Comparison of ENCODE assay signal across 1 fruit fly cellular context in the genomic region with DNA sequence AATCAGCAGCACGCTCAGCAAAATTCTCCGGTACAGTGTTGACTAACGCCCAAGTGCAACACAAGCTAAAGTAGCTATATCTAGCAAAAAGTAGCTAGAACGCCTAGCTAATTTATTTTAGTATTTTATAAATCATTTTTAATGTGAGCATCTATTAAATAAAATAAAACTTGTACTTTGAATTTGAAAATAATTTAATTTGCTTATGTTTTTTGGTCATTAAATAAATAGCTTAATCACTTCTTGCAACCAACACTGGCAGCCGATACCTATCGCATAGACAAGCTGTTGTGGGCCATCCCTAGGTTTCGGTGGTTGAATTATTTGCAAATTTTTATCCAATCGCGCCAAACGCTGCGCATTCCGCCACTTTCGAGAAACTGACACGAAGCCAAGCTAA.
A peak's percentile ranks its signal among the peaks of the same experiment; 100 is the strongest.
TF ChIP-seq lines count a peak whose summit lies in the region.

Gene Polr2J (minus strand): TSS at position 49 of the 400 bp plus-strand sequence.
Gene CG15141 (plus strand): TSS at position 284 of the 400 bp plus-strand sequence.

TF ChIP-seq in whole organism, embryonic, 481 proteins besides CTCF, POLR2A, EP300 and RAD21 (continued from another document and continues in another):
- TF ChIP-seq CG5245 (GFP tag; optimal IDR thresholded peaks at IDR 0.05; lab: Kevin White, UChicago) = peak; percentile 45
- peak; percentile 95 for TF ChIP-seq CG9932 (GFP tag; IDR thresholded peaks at IDR 0.05; lab: Robert Waterston, UW)
- TF ChIP-seq CG12299 (tag; optimal IDR thresholded peaks at IDR 0.05; lab: Kevin White, UChicago) = peak; percentile 75
- peak; percentile 93 for TF ChIP-seq CG14710 (tag; optimal IDR thresholded peaks at IDR 0.05; lab: Kevin White, UChicago)
- no peak for TF ChIP-seq nau (GFP tag; optimal IDR thresholded peaks at IDR 0.05; lab: Kevin White, UChicago)
- no peak for TF ChIP-seq mld (GFP tag; IDR thresholded peaks at IDR 0.05; lab: Robert Waterston, UW; ENCODE audit: partially characterized antibody)
- TF ChIP-seq CG10979 (tag; optimal IDR thresholded peaks at IDR 0.05; lab: Kevin White, UChicago) = peak; percentile 83
- TF ChIP-seq CG8944 (GFP tag; optimal IDR thresholded peaks at IDR 0.05; lab: Kevin White, UChicago) = no peak
- peak; percentile 80 for TF ChIP-seq ara (GFP tag; IDR thresholded peaks at IDR 0.05; lab: Robert Waterston, UW)
- peak; percentile 72; the same call in 2 of the 3 replicates for TF ChIP-seq B-H1 (GFP tag; IDR thresholded peaks at IDR 0.05; lab: Robert Waterston, UW)
- TF ChIP-seq Mad (GFP tag; optimal IDR thresholded peaks at IDR 0.05; lab: Kevin White, UChicago) = peak; percentile 89
- no peak for TF ChIP-seq cg (GFP tag; optimal IDR thresholded peaks at IDR 0.05; lab: Kevin White, UChicago)
- TF ChIP-seq grn (GFP tag; optimal IDR thresholded peaks at IDR 0.05; lab: Kevin White, UChicago) = no peak
- no peak for TF ChIP-seq CG15269 (tag; optimal IDR thresholded peaks at IDR 0.05; lab: Kevin White, UChicago)
- no peak for TF ChIP-seq abd-A (tag; optimal IDR thresholded peaks at IDR 0.05; lab: Kevin White, UChicago)
- TF ChIP-seq CG9797 (GFP tag; optimal IDR thresholded peaks at IDR 0.05; lab: Kevin White, UChicago) = peak; percentile 60
- TF ChIP-seq CG42726 (GFP tag; IDR thresholded peaks at IDR 0.05; lab: Robert Waterston, UW; ENCODE audit: partially characterized antibody) = 0 out of 2 replicates have a peak, but pooled peaks have one; percentile 38
- peak; percentile 41 for TF ChIP-seq CG7987 (GFP tag; optimal IDR thresholded peaks at IDR 0.05; lab: Kevin White, UChicago)
- peak; percentile 71; the same call in 2 of the 3 replicates for TF ChIP-seq CG6175 (GFP tag; IDR thresholded peaks at IDR 0.05; lab: Robert Waterston, UW)
- TF ChIP-seq da (GFP tag; optimal IDR thresholded peaks at IDR 0.05; lab: Kevin White, UChicago) = peak; percentile 52
- peak; percentile 64; the same call in 1 of the 2 replicates for TF ChIP-seq Rx (GFP tag; IDR thresholded peaks at IDR 0.05; lab: Robert Waterston, UW)
- TF ChIP-seq TFAM (GFP tag; optimal IDR thresholded peaks at IDR 0.05; lab: Kevin White, UChicago) = peak; percentile 14
- peak; percentile 94 for TF ChIP-seq CG2120 (GFP tag; optimal IDR thresholded peaks at IDR 0.05; lab: Kevin White, UChicago)
- TF ChIP-seq sob (GFP tag; IDR thresholded peaks at IDR 0.05; lab: Robert Waterston, UW) = peak; percentile 93
- peak; percentile 46 for TF ChIP-seq CG1792 (GFP tag; optimal IDR thresholded peaks at IDR 0.05; lab: Kevin White, UChicago)
- peak; percentile 76 for TF ChIP-seq CG11723 (GFP tag; optimal IDR thresholded peaks at IDR 0.05; lab: Kevin White, UChicago)
- TF ChIP-seq NK7.1 (GFP tag; optimal IDR thresholded peaks at IDR 0.05; lab: Kevin White, UChicago) = peak; percentile 13
- no peak for TF ChIP-seq br (optimal IDR thresholded peaks at IDR 0.05; lab: Kevin White, UChicago)
- TF ChIP-seq pum (GFP tag; optimal IDR thresholded peaks at IDR 0.05; lab: Kevin White, UChicago) = peak; percentile 79
- no peak for TF ChIP-seq sd (tag; optimal IDR thresholded peaks at IDR 0.05; lab: Kevin White, UChicago)
- no peak for TF ChIP-seq chinmo (GFP tag; IDR thresholded peaks at IDR 0.05; lab: Robert Waterston, UW; ENCODE audit: partially characterized antibody)
- peak; percentile 23 for TF ChIP-seq gro (GFP tag; optimal IDR thresholded peaks at IDR 0.05; lab: Kevin White, UChicago)
- peak; percentile 84 for TF ChIP-seq cato (GFP tag; optimal IDR thresholded peaks at IDR 0.05; lab: Kevin White, UChicago; ENCODE audit: borderline replicate concordance)
- peak; percentile 76 for TF ChIP-seq Bdp1 (GFP tag; optimal IDR thresholded peaks at IDR 0.05; lab: Kevin White, UChicago)
- no peak for TF ChIP-seq dan (GFP tag; IDR thresholded peaks at IDR 0.05; lab: Robert Waterston, UW)
- TF ChIP-seq Optix (GFP tag; IDR thresholded peaks at IDR 0.05; lab: Robert Waterston, UW) = peak; percentile 73; the same call in 1 of the 3 replicates
- peak; percentile 43; the same call in 1 of the 2 replicates for TF ChIP-seq ato (GFP tag; IDR thresholded peaks at IDR 0.05; lab: Robert Waterston, UW; ENCODE audit: partially characterized antibody)
- peak; percentile 24 for TF ChIP-seq Hmx (GFP tag; optimal IDR thresholded peaks at IDR 0.05; lab: Kevin White, UChicago)
- peak; percentile 89 for TF ChIP-seq Ssrp (tag; optimal IDR thresholded peaks at IDR 0.05; lab: Kevin White, UChicago)
- TF ChIP-seq CG10321 (GFP tag; IDR thresholded peaks at IDR 0.05; lab: Robert Waterston, UW) = 0 out of 2 replicates have a peak, but pooled peaks have one; percentile 35
- TF ChIP-seq ci (GFP tag; IDR thresholded peaks at IDR 0.05; lab: Robert Waterston, UW) = peak; percentile 68; the same call in 2 of the 3 replicates
- TF ChIP-seq H2.0 (GFP tag; IDR thresholded peaks at IDR 0.05; lab: Robert Waterston, UW) = peak; percentile 79
- TF ChIP-seq CG8359 (GFP tag; optimal IDR thresholded peaks at IDR 0.05; lab: Kevin White, UChicago; ENCODE audit: borderline replicate concordance) = peak; percentile 57
- no peak for TF ChIP-seq pros (GFP tag; optimal IDR thresholded peaks at IDR 0.05; lab: Kevin White, UChicago)
- TF ChIP-seq ATbp (GFP tag; optimal IDR thresholded peaks at IDR 0.05; lab: Kevin White, UChicago) = peak; percentile 48
- TF ChIP-seq ewg (GFP tag; optimal IDR thresholded peaks at IDR 0.05; lab: Kevin White, UChicago) = peak; percentile 82
- peak; percentile 93 for TF ChIP-seq CG13287 (GFP tag; IDR thresholded peaks at IDR 0.05; lab: Robert Waterston, UW; ENCODE audit: partially characterized antibody)
- peak; percentile 75 for TF ChIP-seq hbn (GFP tag; IDR thresholded peaks at IDR 0.05; lab: Robert Waterston, UW; ENCODE audit: partially characterized antibody)
- no peak for TF ChIP-seq Jarid2 (GFP tag; optimal IDR thresholded peaks at IDR 0.05; lab: Kevin White, UChicago)
- peak; percentile 69 for TF ChIP-seq Usf (GFP tag; optimal IDR thresholded peaks at IDR 0.05; lab: Kevin White, UChicago)
- peak; percentile 37; the same call in 1 of the 2 replicates for TF ChIP-seq Awh (GFP tag; IDR thresholded peaks at IDR 0.05; lab: Robert Waterston, UW)
- peak; percentile 41 for TF ChIP-seq CG9876 (GFP tag; optimal IDR thresholded peaks at IDR 0.05; lab: Kevin White, UChicago)
- peak; percentile 79; the same call in 1 of the 2 replicates for TF ChIP-seq danr (GFP tag; IDR thresholded peaks at IDR 0.05; lab: Robert Waterston, UW)
- TF ChIP-seq tap (tag; optimal IDR thresholded peaks at IDR 0.05; lab: Kevin White, UChicago) = no peak
- TF ChIP-seq Dp (GFP tag; optimal IDR thresholded peaks at IDR 0.05; lab: Kevin White, UChicago) = peak; percentile 45
- peak; percentile 44 for TF ChIP-seq Asciz (GFP tag; optimal IDR thresholded peaks at IDR 0.05; lab: Kevin White, UChicago)
- no peak; the same call in 1 of the 2 replicates for TF ChIP-seq Nf-YA (GFP tag; IDR thresholded peaks at IDR 0.05; lab: Robert Waterston, UW)
- TF ChIP-seq Atf-2 (GFP tag; optimal IDR thresholded peaks at IDR 0.05; lab: Kevin White, UChicago) = peak; percentile 55
- TF ChIP-seq CG9727 (GFP tag; optimal IDR thresholded peaks at IDR 0.05; lab: Kevin White, UChicago) = peak; percentile 90
- peak; percentile 72 for TF ChIP-seq HHEX (GFP tag; optimal IDR thresholded peaks at IDR 0.05; lab: Kevin White, UChicago)
- TF ChIP-seq knrl (GFP tag; IDR thresholded peaks at IDR 0.05; lab: Robert Waterston, UW; ENCODE audit: partially characterized antibody) = peak; percentile 92
- peak; percentile 45 for TF ChIP-seq Myb (GFP tag; optimal IDR thresholded peaks at IDR 0.05; lab: Kevin White, UChicago)
- TF ChIP-seq CG3407 (GFP tag; optimal IDR thresholded peaks at IDR 0.05; lab: Kevin White, UChicago) = peak; percentile 68
- TF ChIP-seq wek (GFP tag; optimal IDR thresholded peaks at IDR 0.05; lab: Kevin White, UChicago) = no peak
- TF ChIP-seq CG16779 (GFP tag; IDR thresholded peaks at IDR 0.05; lab: Robert Waterston, UW) = peak; percentile 27; the same call in 1 of the 2 replicates
- no peak for TF ChIP-seq Stat92E (GFP tag; optimal IDR thresholded peaks at IDR 0.05; lab: Kevin White, UChicago)
- no peak for TF ChIP-seq pita (GFP tag; optimal IDR thresholded peaks at IDR 0.05; lab: Kevin White, UChicago)
- no peak for TF ChIP-seq D (optimal IDR thresholded peaks at IDR 0.05; lab: Kevin White, UChicago)
- TF ChIP-seq D (GFP tag; optimal IDR thresholded peaks at IDR 0.05; lab: Kevin White, UChicago) = peak; percentile 71
- no peak for TF ChIP-seq CG12071 (GFP tag; optimal IDR thresholded peaks at IDR 0.05; lab: Kevin White, UChicago)
- peak; percentile 56; the same call in 1 of the 2 replicates for TF ChIP-seq sens-2 (GFP tag; IDR thresholded peaks at IDR 0.05; lab: Robert Waterston, UW)
- no peak for TF ChIP-seq CG11504 (tag; optimal IDR thresholded peaks at IDR 0.05; lab: Kevin White, UChicago)
- peak; percentile 91 for TF ChIP-seq CG9817 (tag; optimal IDR thresholded peaks at IDR 0.05; lab: Kevin White, UChicago)
- peak; percentile 60 for TF ChIP-seq Drgx (GFP tag; IDR thresholded peaks at IDR 0.05; lab: Robert Waterston, UW)
- peak; percentile 55 for TF ChIP-seq CG15011 (GFP tag; optimal IDR thresholded peaks at IDR 0.05; lab: Kevin White, UChicago)
- TF ChIP-seq CG4282 (GFP tag; optimal IDR thresholded peaks at IDR 0.05; lab: Kevin White, UChicago) = no peak
- peak; percentile 62 for TF ChIP-seq CG9609 (GFP tag; optimal IDR thresholded peaks at IDR 0.05; lab: Kevin White, UChicago)
- TF ChIP-seq ftz-f1 (GFP tag; optimal IDR thresholded peaks at IDR 0.05; lab: Kevin White, UChicago) = no peak
- peak; percentile 90 for TF ChIP-seq Chrac-16 (GFP tag; optimal IDR thresholded peaks at IDR 0.05; lab: Kevin White, UChicago)
- TF ChIP-seq CG8089 (GFP tag; optimal IDR thresholded peaks at IDR 0.05; lab: Kevin White, UChicago) = peak; percentile 56
- peak; percentile 73 for TF ChIP-seq CG13296 (GFP tag; optimal IDR thresholded peaks at IDR 0.05; lab: Kevin White, UChicago)
- TF ChIP-seq CG7556 (GFP tag; optimal IDR thresholded peaks at IDR 0.05; lab: Kevin White, UChicago) = no peak
- TF ChIP-seq Atf6 (GFP tag; IDR thresholded peaks at IDR 0.05; lab: Robert Waterston, UW) = peak; percentile 88
- TF ChIP-seq Hey (tag; optimal IDR thresholded peaks at IDR 0.05; lab: Kevin White, UChicago) = no peak
- no peak for TF ChIP-seq CG6683 (GFP tag; optimal IDR thresholded peaks at IDR 0.05; lab: Kevin White, UChicago)
- TF ChIP-seq lov (optimal IDR thresholded peaks at IDR 0.05; lab: Kevin White, UChicago) = no peak
- 0 out of 3 replicates have a peak, but pooled peaks have one; percentile 63 for TF ChIP-seq lov (GFP tag; IDR thresholded peaks at IDR 0.05; lab: Robert Waterston, UW)
- peak; percentile 94 for TF ChIP-seq CG3847 (GFP tag; IDR thresholded peaks at IDR 0.05; lab: Robert Waterston, UW)
- TF ChIP-seq CG8478 (optimal IDR thresholded peaks at IDR 0.05; lab: Kevin White, UChicago) = no peak
- TF ChIP-seq CG18619 (GFP tag; optimal IDR thresholded peaks at IDR 0.05; lab: Kevin White, UChicago) = peak; percentile 77
- peak; percentile 80 for TF ChIP-seq Oli (tag; optimal IDR thresholded peaks at IDR 0.05; lab: Kevin White, UChicago)
- no peak for TF ChIP-seq sim (GFP tag; IDR thresholded peaks at IDR 0.05; lab: Robert Waterston, UW)
- no peak for TF ChIP-seq salm (tag; optimal IDR thresholded peaks at IDR 0.05; lab: Kevin White, UChicago)
- peak; percentile 90 for TF ChIP-seq CG2712 (tag; optimal IDR thresholded peaks at IDR 0.05; lab: Kevin White, UChicago)
- TF ChIP-seq z (GFP tag; IDR thresholded peaks at IDR 0.05; lab: Robert Waterston, UW) = no peak
- peak; percentile 68 for TF ChIP-seq psq (GFP tag; optimal IDR thresholded peaks at IDR 0.05; lab: Kevin White, UChicago)
- peak; percentile 18 for TF ChIP-seq fd102C (GFP tag; optimal IDR thresholded peaks at IDR 0.05; lab: Kevin White, UChicago)
- TF ChIP-seq bab2 (GFP tag; optimal IDR thresholded peaks at IDR 0.05; lab: Kevin White, UChicago) = peak; percentile 81
- no peak for TF ChIP-seq kni (GFP tag; optimal IDR thresholded peaks at IDR 0.05; lab: Kevin White, UChicago)
- no peak for TF ChIP-seq bigmax (GFP tag; optimal IDR thresholded peaks at IDR 0.05; lab: Kevin White, UChicago)
- peak; percentile 63 for TF ChIP-seq Mes4 (GFP tag; optimal IDR thresholded peaks at IDR 0.05; lab: Kevin White, UChicago)
- peak; percentile 92 for TF ChIP-seq Abd-B (GFP tag; optimal IDR thresholded peaks at IDR 0.05; lab: Kevin White, UChicago)
- no peak for TF ChIP-seq CG43689 (GFP tag; IDR thresholded peaks at IDR 0.05; lab: Robert Waterston, UW)
- TF ChIP-seq disco-r (GFP tag; optimal IDR thresholded peaks at IDR 0.05; lab: Kevin White, UChicago) = no peak
- peak; percentile 70 for TF ChIP-seq CG4328 (GFP tag; optimal IDR thresholded peaks at IDR 0.05; lab: Kevin White, UChicago)
- no peak for TF ChIP-seq CG14965 (GFP tag; optimal IDR thresholded peaks at IDR 0.05; lab: Kevin White, UChicago; ENCODE audit: borderline replicate concordance)
- TF ChIP-seq kay (GFP tag; optimal IDR thresholded peaks at IDR 0.05; lab: Kevin White, UChicago) = peak; percentile 71
- TF ChIP-seq CG8765 (GFP tag; IDR thresholded peaks at IDR 0.05; lab: Robert Waterston, UW) = peak; percentile 84
- peak; percentile 88 for TF ChIP-seq vvl (GFP tag; IDR thresholded peaks at IDR 0.05; lab: Robert Waterston, UW)
- TF ChIP-seq Tbp (GFP tag; optimal IDR thresholded peaks at IDR 0.05; lab: Kevin White, UChicago) = no peak
- peak; percentile 44 for TF ChIP-seq CG2875 (GFP tag; optimal IDR thresholded peaks at IDR 0.05; lab: Kevin White, UChicago)
- no peak for TF ChIP-seq Poxn (GFP tag; IDR thresholded peaks at IDR 0.05; lab: Robert Waterston, UW)
- TF ChIP-seq YL-1 (GFP tag; optimal IDR thresholded peaks at IDR 0.05; lab: Kevin White, UChicago) = peak; percentile 85
- TF ChIP-seq Dek (tag; optimal IDR thresholded peaks at IDR 0.05; lab: Kevin White, UChicago) = no peak
- peak; percentile 72; the same call in 2 of the 3 replicates for TF ChIP-seq CG11093 (GFP tag; IDR thresholded peaks at IDR 0.05; lab: Robert Waterston, UW)
- TF ChIP-seq bbx (GFP tag; IDR thresholded peaks at IDR 0.05; lab: Robert Waterston, UW; ENCODE audit: partially characterized antibody) = peak; percentile 68
- TF ChIP-seq fd3F (GFP tag; optimal IDR thresholded peaks at IDR 0.05; lab: Kevin White, UChicago) = peak; percentile 84
- no peak for TF ChIP-seq fd64A (GFP tag; optimal IDR thresholded peaks at IDR 0.05; lab: Kevin White, UChicago)
- TF ChIP-seq Lhr (GFP tag; optimal IDR thresholded peaks at IDR 0.05; lab: Kevin White, UChicago) = peak; percentile 68
- TF ChIP-seq dpn (GFP tag; optimal IDR thresholded peaks at IDR 0.05; lab: Kevin White, UChicago) = peak; percentile 69 to 86
- TF ChIP-seq sr (GFP tag; IDR thresholded peaks at IDR 0.05; lab: Robert Waterston, UW) = no peak
- TF ChIP-seq cad (GFP tag; optimal IDR thresholded peaks at IDR 0.05; lab: Kevin White, UChicago) = no peak
- TF ChIP-seq Adf1 (GFP tag; IDR thresholded peaks at IDR 0.05; lab: Robert Waterston, UW) = peak; percentile 69
